Fruit fly (Drosophila melanogaster) Kc167 (cell line): ENCODE results near the gene Vha68-3.

ENCODE experiments used
- Myc ChIP-seq: fragments of >200 bp; optimal IDR thresholded peaks from 2 replicates; lab custom pipeline; 2017; ENCODE audit warnings: missing external identifiers
- Sin3A ChIP-seq: fragments of >200 bp; optimal IDR thresholded peaks from 2 replicates; lab custom pipeline; 2018; ENCODE audit warnings: missing external identifiers
- h ChIP-seq: fragments of >200 bp; optimal IDR thresholded peaks from 3 replicates; lab custom pipeline; 2018; ENCODE audit warnings: missing external identifiers
- insv ChIP-seq: fragments of >200 bp; optimal IDR thresholded peaks from 3 replicates; lab custom pipeline; 2018; ENCODE audit warnings: missing external identifiers
- psq ChIP-seq: fragments of >200 bp; optimal IDR thresholded peaks from 2 replicates; lab custom pipeline; 2017; ENCODE audit warnings: missing external identifiers
- ttk ChIP-seq: sonication (Bioruptor generic); optimal IDR thresholded peaks from 2 replicates; lab custom pipeline; 2017; ENCODE audit warnings: missing external identifiers

Gene Vha68-3

DNA sequence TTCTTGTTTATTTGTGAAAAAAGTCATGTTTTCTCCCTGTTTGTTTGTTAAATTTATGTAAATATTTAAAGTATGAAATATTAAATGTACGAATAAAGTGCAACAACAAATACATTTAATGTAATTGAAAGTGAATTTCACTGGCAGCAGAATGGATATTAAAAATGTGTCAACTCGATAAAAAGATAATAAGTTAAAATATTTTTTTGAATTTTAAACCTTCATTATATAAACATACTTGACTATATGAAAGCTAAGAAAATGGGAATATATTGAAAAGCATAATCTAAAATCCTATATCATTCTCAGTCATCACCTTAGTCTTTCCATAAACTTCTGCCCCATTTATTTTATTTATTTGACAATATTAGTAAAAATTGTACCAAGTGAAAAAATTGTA is at the start of gene Vha68-3:
TSS of gene Vha68-3 (plus strand) at position 301 of the 400 bp plus-strand sequence.
- TF ChIP-seq Myc (no peak), insv (lab: Kevin White, UChicago) (no peak), h (no peak), ttk (lab: Kevin White, UChicago) (no peak), Sin3A (lab: Kevin White, UChicago) (no peak)

DNA sequence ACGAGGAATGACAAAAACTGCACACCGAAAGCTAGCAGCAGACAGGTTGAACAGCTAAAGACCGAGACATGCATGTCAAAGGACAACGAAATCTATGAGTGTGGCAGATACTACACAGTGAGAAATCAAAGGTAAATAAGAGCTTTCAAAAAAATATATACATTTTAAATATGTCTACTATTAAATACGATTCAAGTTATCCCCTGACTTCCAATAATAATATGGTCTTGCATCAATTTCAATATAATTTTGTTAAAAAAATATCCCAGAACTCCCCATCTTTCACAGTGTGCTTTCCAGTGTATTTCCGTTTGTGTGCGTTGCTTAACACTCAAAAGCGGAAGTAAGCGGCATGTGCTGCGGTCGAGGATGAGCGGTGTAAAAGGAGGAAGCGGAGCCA is 45.6 kb upstream of the Vha68-3 start:
- TF ChIP-seq Myc (no peak), Sin3A (lab: Kevin White, UChicago) (no peak), psq (lab: Kevin White, UChicago) (no peak), insv (lab: Kevin White, UChicago) (no peak)

DNA sequence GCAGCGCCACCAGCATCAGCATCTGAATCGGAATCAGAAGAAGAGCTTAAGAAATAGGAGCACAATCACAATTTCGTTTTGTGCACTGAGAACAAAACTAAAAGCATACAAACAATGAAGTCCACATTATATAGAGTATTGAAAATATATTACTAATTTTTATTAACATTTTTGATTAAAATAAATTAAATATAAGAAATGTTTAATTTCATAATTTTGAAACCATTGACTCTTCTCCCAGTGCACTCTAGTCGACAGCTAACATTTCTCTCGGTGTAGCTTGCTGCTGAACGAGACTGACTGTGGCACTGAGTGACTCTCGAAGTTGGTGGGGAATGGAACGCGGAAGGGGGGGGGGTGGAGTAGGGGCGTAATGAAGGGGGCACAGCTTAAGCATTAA is 27.9 kb upstream of the Vha68-3 start:
- no peak for TF ChIP-seq insv (lab: Kevin White, UChicago)
- TF ChIP-seq Myc = no peak
- TF ChIP-seq ttk (lab: Kevin White, UChicago) = no peak
- no peak for TF ChIP-seq h
- no peak for TF ChIP-seq Sin3A (lab: Kevin White, UChicago)
- TF ChIP-seq psq (lab: Kevin White, UChicago) = no peak

DNA sequence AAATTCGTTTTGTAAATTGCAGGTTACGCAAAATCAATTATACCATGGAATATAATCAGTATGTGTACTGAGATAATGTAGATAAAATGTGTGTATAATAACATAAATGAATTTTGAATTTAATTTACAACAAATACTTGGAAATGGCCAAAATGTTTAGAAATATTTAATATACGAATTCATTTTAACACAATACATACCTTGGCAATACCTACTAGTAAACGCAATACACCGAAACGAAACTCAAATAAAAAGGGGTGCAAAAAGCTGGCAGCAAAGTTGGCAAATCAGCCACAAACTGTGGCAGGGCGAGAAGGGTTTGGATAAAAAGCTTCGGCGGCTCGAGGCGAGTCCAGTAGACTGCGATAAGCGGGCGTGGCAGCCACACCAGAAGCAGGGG is 12.3 kb upstream of the Vha68-3 start, which contains the start of gene CG16800:
TSS of gene CG16800 (plus strand) at position 301 of the 400 bp plus-strand sequence.
- TF ChIP-seq h (no peak), Myc (no peak), insv (lab: Kevin White, UChicago) (no peak), ttk (lab: Kevin White, UChicago) (no peak)

DNA sequence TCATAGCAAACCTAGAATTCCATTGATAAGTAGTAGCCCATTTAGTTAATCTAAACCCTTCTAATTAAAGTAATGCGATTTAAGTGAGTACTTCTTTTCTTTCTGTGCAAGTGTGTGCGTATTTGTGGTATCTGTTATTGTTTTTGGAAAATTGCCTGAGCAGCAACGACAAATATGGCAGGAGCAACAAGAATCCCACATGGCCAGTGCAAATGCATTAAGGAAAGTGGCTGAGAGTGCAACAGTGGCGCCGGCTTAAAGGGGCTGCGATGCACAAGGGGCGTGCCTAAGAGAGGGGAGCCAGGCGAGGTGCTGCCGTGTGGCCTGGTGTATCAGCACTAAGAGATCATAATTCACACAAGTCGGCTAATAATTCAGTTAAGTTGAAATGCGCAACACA is 9.0 kb upstream of the Vha68-3 start:
- TF ChIP-seq ttk (lab: Kevin White, UChicago) (no peak), Sin3A (lab: Kevin White, UChicago) (no peak), insv (lab: Kevin White, UChicago) (no peak), Myc (no peak), h (no peak), psq (lab: Kevin White, UChicago) (no peak)

DNA sequence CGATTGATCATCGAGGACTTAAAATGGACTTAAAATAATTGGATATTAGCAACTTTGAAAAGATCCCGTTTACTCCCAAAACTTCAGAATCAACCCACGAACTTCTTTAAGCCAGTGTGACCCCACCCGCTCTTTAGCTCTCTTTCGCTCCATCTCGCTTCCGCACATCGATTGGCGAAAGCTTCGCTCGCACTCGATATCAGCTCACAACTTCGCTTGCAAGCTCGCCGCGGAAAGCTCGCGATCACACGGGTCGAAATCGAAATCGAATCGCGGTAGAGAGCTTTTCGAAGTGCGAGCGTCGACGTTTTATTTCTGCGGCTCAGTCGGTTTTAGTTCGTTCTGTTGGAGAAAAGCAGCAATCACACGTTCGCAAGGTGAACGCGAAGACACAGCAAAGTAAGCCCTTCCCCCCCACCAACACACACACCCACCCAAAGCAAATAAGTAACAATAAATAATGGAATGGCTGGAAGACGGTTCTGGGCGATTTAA is 4.5 kb upstream of the Vha68-3 start, which contains the start of gene Vha68-2:
TSS of gene Vha68-2 (plus strand) at position 278 of the 495 bp plus-strand sequence.
- TF ChIP-seq insv (lab: Kevin White, UChicago) = no peak
- TF ChIP-seq Myc = no peak
- TF ChIP-seq psq (lab: Kevin White, UChicago) = no peak
- no peak for TF ChIP-seq Sin3A (lab: Kevin White, UChicago)
- TF ChIP-seq h = no peak
- TF ChIP-seq ttk (lab: Kevin White, UChicago) = no peak

DNA sequence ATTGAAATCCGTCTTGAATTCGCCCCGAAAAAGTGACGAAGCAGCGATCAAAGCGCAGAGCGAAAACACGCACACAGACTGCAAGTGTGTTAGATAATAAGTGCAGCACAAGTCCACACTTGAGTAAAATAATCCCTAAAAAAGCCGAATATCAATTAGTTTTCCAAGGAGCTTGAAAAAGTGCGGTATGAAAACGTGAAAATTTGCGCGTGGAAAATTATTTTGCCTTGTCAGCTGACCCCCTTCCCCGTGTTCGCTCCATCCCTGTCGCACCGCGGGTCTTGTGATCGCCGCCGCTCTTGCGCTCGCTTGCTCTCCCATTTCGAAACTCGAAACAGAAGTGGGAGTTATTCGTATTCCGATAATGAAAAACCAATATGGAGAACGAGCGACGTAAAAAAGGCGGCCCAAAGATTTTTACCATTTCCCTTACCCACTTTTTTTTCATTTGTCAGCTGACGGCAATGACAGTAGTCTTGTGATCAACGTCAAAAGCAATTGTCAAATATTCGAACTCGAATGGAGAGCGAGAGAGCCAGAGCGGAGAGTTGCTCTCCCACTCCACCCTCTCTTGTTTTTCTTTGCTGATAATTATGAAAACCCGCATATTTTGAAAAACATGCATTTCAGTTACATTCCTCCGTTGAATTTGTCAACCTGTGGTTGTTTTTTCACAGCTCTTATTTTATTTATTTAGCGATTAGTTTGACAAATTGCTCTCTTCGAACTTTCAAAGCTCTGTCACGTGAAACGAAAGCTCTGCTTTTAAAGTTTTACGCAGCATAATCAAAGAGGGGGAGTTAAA is 3.8 kb upstream of the Vha68-3 start:
- TF ChIP-seq Sin3A (lab: Kevin White, UChicago) (no peak), psq (lab: Kevin White, UChicago) (peak; percentile 26), Myc (no peak)

DNA sequence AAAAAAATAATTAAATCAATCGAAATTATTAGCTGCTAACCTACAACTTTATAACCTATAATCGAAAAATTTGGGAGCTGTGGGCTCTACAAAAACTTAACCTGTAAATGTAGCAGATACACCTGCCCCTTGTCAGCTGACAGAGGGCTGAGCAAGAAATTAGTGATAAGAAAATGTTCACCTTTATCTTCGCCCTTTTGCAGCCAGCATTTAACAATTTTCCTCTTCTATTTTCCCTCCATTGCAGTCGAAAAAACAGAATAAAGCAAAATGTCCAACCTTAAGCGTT is 3.3 kb upstream of the Vha68-3 start:
- TF ChIP-seq psq (lab: Kevin White, UChicago) (no peak), Sin3A (lab: Kevin White, UChicago) (no peak), Myc (no peak), ttk (lab: Kevin White, UChicago) (no peak), h (no peak), insv (lab: Kevin White, UChicago) (no peak)

DNA sequence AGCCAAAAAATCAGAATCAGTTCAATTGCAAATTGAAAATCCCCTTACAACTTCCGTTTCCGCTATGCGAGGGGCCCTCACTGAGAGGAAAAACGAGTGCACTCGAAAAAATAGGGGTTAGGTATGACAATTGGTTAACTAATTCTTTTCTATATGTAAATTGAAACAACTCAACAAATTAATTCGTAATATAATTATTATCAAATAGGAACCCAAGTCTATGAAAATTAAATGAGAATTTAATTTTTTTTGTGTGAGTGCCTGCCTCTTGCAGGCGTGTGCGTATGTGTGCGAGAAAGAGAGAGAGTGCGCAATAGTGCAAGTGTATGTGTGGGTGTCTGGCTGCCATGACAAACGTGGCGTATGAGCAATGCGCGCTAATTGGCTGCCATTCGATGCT is 3.5 kb downstream of the Vha68-3 start:
- TF ChIP-seq Sin3A (lab: Kevin White, UChicago) (no peak), Myc (no peak), ttk (lab: Kevin White, UChicago) (no peak), insv (lab: Kevin White, UChicago) (no peak), psq (lab: Kevin White, UChicago) (no peak), h (no peak)

DNA sequence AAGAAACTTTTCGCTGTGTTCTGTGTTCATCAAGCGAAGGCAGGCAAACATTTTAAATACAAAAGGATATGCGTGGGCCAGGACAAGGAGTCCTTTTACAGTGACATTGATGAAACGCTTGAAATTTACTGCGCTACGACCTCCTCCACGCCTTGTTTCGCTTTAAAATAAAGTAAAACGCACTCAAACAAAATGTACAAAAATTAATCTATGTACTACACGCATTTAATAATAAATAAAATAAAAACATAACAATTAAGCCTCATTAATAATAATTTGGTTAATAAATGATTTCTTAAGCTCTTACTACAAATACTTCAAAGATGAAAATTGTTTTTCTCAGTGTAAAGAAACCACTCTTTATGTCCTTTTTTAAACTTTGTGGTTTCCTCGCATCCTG is 6.5 kb downstream of the Vha68-3 start:
- TF ChIP-seq Myc = no peak
- no peak for TF ChIP-seq h
- no peak for TF ChIP-seq psq (lab: Kevin White, UChicago)
- no peak for TF ChIP-seq Sin3A (lab: Kevin White, UChicago)
- TF ChIP-seq ttk (lab: Kevin White, UChicago) = no peak

DNA sequence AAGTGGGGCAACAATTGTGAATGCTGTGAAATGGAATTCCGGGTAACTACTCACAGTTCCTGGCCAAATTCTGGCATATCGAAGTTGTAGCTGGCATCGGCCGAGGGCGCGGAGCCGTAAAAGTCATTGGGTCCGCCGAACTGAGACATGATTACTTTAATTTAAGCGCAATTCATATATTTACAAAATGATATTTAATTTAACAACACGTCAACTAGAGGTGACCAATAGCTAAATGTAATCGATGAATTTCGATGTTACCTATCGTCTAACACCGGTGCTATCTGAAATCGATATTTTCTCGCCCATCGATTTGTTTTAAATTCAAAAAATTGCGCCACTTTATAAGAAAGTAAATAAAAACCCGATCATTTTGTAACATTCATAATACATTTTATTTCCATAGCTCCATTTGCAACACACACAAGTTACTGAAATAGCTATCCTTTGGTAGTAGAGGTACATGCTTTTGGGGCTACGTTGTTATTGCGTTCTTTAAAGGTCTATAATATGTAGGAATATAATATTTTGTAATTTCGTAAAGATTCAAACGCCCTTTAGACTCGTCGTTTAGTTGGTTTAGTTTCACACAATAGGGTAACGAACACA is 21.9 kb downstream of the Vha68-3 start, which contains the start of gene Yip1d1:
TSS of gene Yip1d1 (minus strand) at position 243 of the 609 bp plus-strand sequence.
- TF ChIP-seq Sin3A (lab: Kevin White, UChicago) (no peak), insv (lab: Kevin White, UChicago) (no peak), Myc (no peak), h (no peak), ttk (lab: Kevin White, UChicago) (no peak), psq (lab: Kevin White, UChicago) (no peak)

DNA sequence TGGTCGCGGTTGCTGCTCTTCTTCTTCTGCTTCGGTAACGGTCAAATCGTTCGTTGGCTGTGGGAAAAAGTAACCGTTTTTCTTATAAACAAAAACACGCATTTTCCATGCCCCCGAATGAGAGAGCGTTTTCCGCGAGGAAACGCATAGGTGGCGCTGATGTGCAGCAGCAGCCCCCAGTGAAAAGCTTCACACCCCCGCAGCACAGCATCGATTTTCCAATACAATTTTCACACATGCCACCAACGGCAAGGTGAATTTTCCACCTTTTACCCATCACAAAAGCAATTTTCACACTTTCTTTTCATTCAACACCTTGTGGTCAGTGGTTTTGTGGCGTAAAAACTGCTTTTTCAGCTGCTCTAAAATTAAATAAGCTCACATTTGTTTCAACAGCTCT is 25.1 kb downstream of the Vha68-3 start:
- TF ChIP-seq ttk (lab: Kevin White, UChicago) (no peak), Sin3A (lab: Kevin White, UChicago) (no peak), psq (lab: Kevin White, UChicago) (no peak), insv (lab: Kevin White, UChicago) (no peak), Myc (no peak), h (no peak)
